Worm (Caenorhabditis elegans) whole organism, mixed stage, embryonic: ENCODE measurements around the gene xpc-1.

ENCODE experiments used
- nhr-28 ChIP-seq: fragments of 150-350 bp; optimal IDR thresholded peaks from 2 replicates; lab custom pipeline; 2014; ENCODE audit warnings: missing biosample characterization, missing genetic modification characterization
- snpc-4 ChIP-seq: fragments of 150-350 bp; optimal IDR thresholded peaks from 2 replicates; lab custom pipeline; 2014; ENCODE audit warnings: missing biosample characterization, missing genetic modification characterization

DNA sequence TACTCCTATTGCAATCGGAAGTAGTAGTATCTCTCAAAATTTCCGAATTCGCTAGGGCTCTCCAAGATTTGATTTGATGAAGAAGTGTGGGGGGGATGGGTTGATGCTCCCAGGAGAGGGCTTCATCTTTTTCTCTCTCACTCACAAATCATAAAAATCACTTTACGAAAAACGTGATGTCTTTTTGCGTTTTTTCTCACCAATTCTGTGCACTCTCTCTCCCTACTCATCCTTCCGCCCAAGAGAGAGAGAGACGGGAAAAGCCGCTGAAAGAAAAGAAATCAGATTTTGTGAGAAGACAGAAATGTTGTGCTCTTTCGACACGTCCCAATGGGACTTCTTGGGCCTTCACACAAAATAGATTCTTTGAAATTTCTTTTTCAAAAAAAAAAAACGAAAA, 60.7 kb downstream of the xpc-1 start:
- TF ChIP-seq nhr-28, result no peak
- no peak for TF ChIP-seq snpc-4
